Worm (Caenorhabditis elegans): ENCODE results near the gene gcl-1.
A peak's percentile ranks its signal among the peaks of the same experiment; 100 is the strongest.

gcl-1 gene

ce11 chrIV:13422200-13422599, 9.5 kb upstream of the gcl-1 start, which contains the start of gene nol-9:
TSS of gene nol-9 (plus strand) at chrIV:13422500.
- TF ChIP-seq gmeb-1 (tag; optimal IDR thresholded peaks at IDR 0.05) (no peak), skn-1 (tag; optimal IDR thresholded peaks at IDR 0.05) (no peak), unc-62 (GFP tag; optimal IDR thresholded peaks at IDR 0.05) (no peak), nhr-21 (tag; optimal IDR thresholded peaks at IDR 0.05) (no peak), elt-3 (tag; optimal IDR thresholded peaks at IDR 0.05) (no peak), nhr-12 (tag; optimal IDR thresholded peaks at IDR 0.05) (no peak), peb-1 (tag; optimal IDR thresholded peaks at IDR 0.05) (no peak), nhr-129 (tag; optimal IDR thresholded peaks at IDR 0.05) (no peak), ceh-82 (tag; optimal IDR thresholded peaks at IDR 0.05) (no peak), snpc-4 (tag; optimal IDR thresholded peaks at IDR 0.05) (no peak), nhr-25 (tag; optimal IDR thresholded peaks at IDR 0.05) (no peak), alr-1 (tag; optimal IDR thresholded peaks at IDR 0.05) (no peak), elt-1 (tag; optimal IDR thresholded peaks at IDR 0.05) (no peak), egl-27 (tag; optimal IDR thresholded peaks at IDR 0.05) (no peak), ztf-4 (tag; optimal IDR thresholded peaks at IDR 0.05) (no peak), aly-2 (tag; optimal IDR thresholded peaks at IDR 0.05) (no peak), mbf-1 (tag; optimal IDR thresholded peaks at IDR 0.05) (no peak), fos-1 (tag; optimal IDR thresholded peaks at IDR 0.05) (no peak), ztf-1 (GFP tag; conservative IDR thresholded peaks at IDR 0.05) (no peak), nhr-23 (tag; optimal IDR thresholded peaks at IDR 0.05) (no peak)

ce11 chrIV:13415739-13416271, 3.1 kb upstream of the gcl-1 start, which contains the start of the genes pik-1 and aptf-2:
TSS of gene pik-1 (plus strand) at chrIV:13416041.
TSS of gene aptf-2 (minus strand) at chrIV:13416051.
- TF ChIP-seq nhr-129 (tag; optimal IDR thresholded peaks at IDR 0.05) (peak; percentile 65), C34F6.9 (tag; optimal IDR thresholded peaks at IDR 0.05) (peak; percentile 16), elt-1 (tag; optimal IDR thresholded peaks at IDR 0.05) (no peak), nhr-10 (tag; optimal IDR thresholded peaks at IDR 0.05) (no peak), unc-55 (GFP tag; optimal IDR thresholded peaks at IDR 0.05) (peak; percentile 38)

- no peak for TF ChIP-seq sem-4 (tag; optimal IDR thresholded peaks at IDR 0.05)
- peak; percentile 32 for TF ChIP-seq blmp-1 (tag; optimal IDR thresholded peaks at IDR 0.05; ENCODE audit: insufficient read depth)
Measured at ce11 chrIV:13408018-13408417, 4.7 kb downstream of the gcl-1 start, which contains the start of gene Y62E10A.19. TSS of gene Y62E10A.19 (minus strand) at chrIV:13408306.

- TF ChIP-seq ama-1 (optimal IDR thresholded peaks at IDR 0.05) (no peak), unc-55 (GFP tag; optimal IDR thresholded peaks at IDR 0.05) (no peak), nhr-11 (tag; optimal IDR thresholded peaks at IDR 0.05) (no peak), nhr-129 (tag; optimal IDR thresholded peaks at IDR 0.05) (no peak), ceh-82 (tag; optimal IDR thresholded peaks at IDR 0.05) (no peak), lin-13 (GFP tag; optimal IDR thresholded peaks at IDR 0.05) (no peak), fos-1 (tag; optimal IDR thresholded peaks at IDR 0.05) (no peak), aly-2 (tag; optimal IDR thresholded peaks at IDR 0.05) (no peak)
Measured at ce11 chrIV:13400456-13401364, 12.0 kb downstream of the gcl-1 start, which contains the start of the genes memi-2 and cyp-31A5. TSS of gene memi-2 (minus strand) at chrIV:13400506. TSS of gene cyp-31A5 (plus strand) at chrIV:13401289.

ce11 chrIV:13398728-13399127, 14.0 kb downstream of the gcl-1 start, which contains the start of gene Y62E10A.13:
TSS of gene Y62E10A.13 (minus strand) at chrIV:13399053.
- TF ChIP-seq nhr-129 (tag; optimal IDR thresholded peaks at IDR 0.05) (peak; percentile 40), gmeb-1 (tag; optimal IDR thresholded peaks at IDR 0.05) (no peak), sma-3 (GFP tag; optimal IDR thresholded peaks at IDR 0.05) (no peak), aly-2 (tag; optimal IDR thresholded peaks at IDR 0.05) (no peak), lsy-2 (tag; optimal IDR thresholded peaks at IDR 0.05) (no peak), ztf-4 (tag; optimal IDR thresholded peaks at IDR 0.05) (no peak), zag-1 (tag; optimal IDR thresholded peaks at IDR 0.05) (no peak), nhr-6 (tag; optimal IDR thresholded peaks at IDR 0.05) (no peak)
